Worm (Caenorhabditis elegans): ENCODE data around the gene rfc-2.
"Not testable (repeated sequence)": the region's sequence is repeated elsewhere in the genome, so short reads cannot be mapped to it uniquely, and the experiment has no call there.

The rfc-2 gene

ce11 chrIV:1309600-1310207, 37.4 kb upstream of the rfc-2 start, which contains the start of the genes ddx-46 and F53H1.4:
Gene ddx-46, minus strand, starts transcription at chrIV:1309650.
Gene F53H1.4, plus strand, starts transcription at chrIV:1310166.
- TF ChIP-seq nhr-12 (tag; optimal IDR thresholded peaks at IDR 0.05) (no peak), nfya-1 (tag; optimal IDR thresholded peaks at IDR 0.05; ENCODE audit: insufficient read depth) (peak; percentile 55), lin-39 (tag; optimal IDR thresholded peaks at IDR 0.05) (peak; percentile 40), nhr-23 (tag; optimal IDR thresholded peaks at IDR 0.05) (peak; percentile 7), hmg-11 (tag; optimal IDR thresholded peaks at IDR 0.05) (peak; percentile 43), pha-4 (tag; optimal IDR thresholded peaks at IDR 0.05) (peak; percentile 8), nhr-237 (tag; optimal IDR thresholded peaks at IDR 0.05) (no peak), lin-15B (tag; optimal IDR thresholded peaks at IDR 0.05) (peak; percentile 86)

- TF ChIP-seq pha-4 (tag; optimal IDR thresholded peaks at IDR 0.05) (peak; percentile 35), fkh-2 (tag; optimal IDR thresholded peaks at IDR 0.05) (no peak), nhr-25 (tag; optimal IDR thresholded peaks at IDR 0.05) (no peak), elt-3 (tag; optimal IDR thresholded peaks at IDR 0.05) (no peak), lin-15B (tag; optimal IDR thresholded peaks at IDR 0.05) (peak; percentile 66)
Observed at ce11 chrIV:1310337-1310736, 36.8 kb upstream of the rfc-2 start.

ce11 chrIV:1328682-1329212, 18.4 kb upstream of the rfc-2 start, which contains the start of gene F53H1.3:
Gene F53H1.3, plus strand, starts transcription at chrIV:1329162.
- TF ChIP-seq nfya-1 (tag; optimal IDR thresholded peaks at IDR 0.05; ENCODE audit: insufficient read depth) (peak; percentile 43), ceh-28 (tag; optimal IDR thresholded peaks at IDR 0.05) (peak; percentile 32), fkh-2 (tag; optimal IDR thresholded peaks at IDR 0.05) (no peak), hmg-11 (tag; optimal IDR thresholded peaks at IDR 0.05) (peak; percentile 13), ceh-9 (tag; optimal IDR thresholded peaks at IDR 0.05) (no peak), lin-15B (tag; optimal IDR thresholded peaks at IDR 0.05) (peak; percentile 76), tbx-2 (tag; optimal IDR thresholded peaks at IDR 0.05) (no peak), nhr-77 (tag; optimal IDR thresholded peaks at IDR 0.05) (no peak), R02D3.7 (tag; optimal IDR thresholded peaks at IDR 0.05) (no peak), nhr-23 (tag; optimal IDR thresholded peaks at IDR 0.05) (peak; percentile 24), elt-1 (tag; optimal IDR thresholded peaks at IDR 0.05) (no peak), mdl-1 (tag; optimal IDR thresholded peaks at IDR 0.05) (no peak), ztf-11 (tag; optimal IDR thresholded peaks at IDR 0.05) (no peak), skn-1 (tag; optimal IDR thresholded peaks at IDR 0.05) (no peak), ceh-16 (tag; optimal IDR thresholded peaks at IDR 0.05) (no peak)

ce11 chrIV:1340788-1341187, 6.3 kb upstream of the rfc-2 start, which contains the start of gene F58F6.6:
Gene F58F6.6, plus strand, starts transcription at chrIV:1341088.
- TF ChIP-seq nhr-11 (tag; optimal IDR thresholded peaks at IDR 0.05); fkh-10 (GFP tag; optimal IDR thresholded peaks at IDR 0.05); eor-1 (tag; optimal IDR thresholded peaks at IDR 0.05): not testable (repeated sequence)

ce11 chrIV:1343379-1343778, 3.7 kb upstream of the rfc-2 start, which contains the start of gene F58F6.5:
Gene F58F6.5, plus strand, starts transcription at chrIV:1343679.
- TF ChIP-seq nhr-12 (tag; optimal IDR thresholded peaks at IDR 0.05); eor-1 (tag; optimal IDR thresholded peaks at IDR 0.05); sea-2 (GFP tag; optimal IDR thresholded peaks at IDR 0.05): not testable (repeated sequence)

- TF ChIP-seq elt-3 (tag; optimal IDR thresholded peaks at IDR 0.05) (no peak), nhr-76 (tag; optimal IDR thresholded peaks at IDR 0.05) (no peak), hmg-11 (tag; optimal IDR thresholded peaks at IDR 0.05) (no peak), lin-15B (tag; optimal IDR thresholded peaks at IDR 0.05) (no peak), ZK546.5 (tag; optimal IDR thresholded peaks at IDR 0.05) (no peak), unc-62 (GFP tag; optimal IDR thresholded peaks at IDR 0.05) (no peak), ceh-28 (tag; optimal IDR thresholded peaks at IDR 0.05) (no peak), sea-2 (GFP tag; optimal IDR thresholded peaks at IDR 0.05) (no peak), fos-1 (tag; optimal IDR thresholded peaks at IDR 0.05) (no peak), nhr-28 (tag; optimal IDR thresholded peaks at IDR 0.05) (no peak), R02D3.7 (tag; optimal IDR thresholded peaks at IDR 0.05) (no peak), daf-12 (tag; optimal IDR thresholded peaks at IDR 0.05) (no peak), fkh-10 (GFP tag; optimal IDR thresholded peaks at IDR 0.05) (no peak), snpc-4 (tag; optimal IDR thresholded peaks at IDR 0.05) (no peak), skn-1 (tag; optimal IDR thresholded peaks at IDR 0.05) (no peak)
Observed at ce11 chrIV:1349352-1349751, 2.2 kb downstream of the rfc-2 start.

Data from whole organism, L3 larva.